Fruit fly (Drosophila melanogaster): Measurements from ENCODE around the gene CG14562.

CG14562 gene

dm6 chr3L:21892699-21893098 is 49.3 kb upstream of the CG14562 start (continued):
- no peak for TF ChIP-seq CG32006 (GFP tag; optimal IDR thresholded peaks at IDR 0.05)
- TF ChIP-seq CG34406 (GFP tag; optimal IDR thresholded peaks at IDR 0.05), result no peak

dm6 chr3L:21893697-21894099 is 48.3 kb upstream of the CG14562 start:
- TF ChIP-seq CG6854 (GFP tag; optimal IDR thresholded peaks at IDR 0.05) (no peak), CG3919 (GFP tag; optimal IDR thresholded peaks at IDR 0.05) (no peak), spab (GFP tag; optimal IDR thresholded peaks at IDR 0.05) (no peak), cyc (GFP tag; optimal IDR thresholded peaks at IDR 0.05) (no peak), Hr38 (GFP tag; optimal IDR thresholded peaks at IDR 0.05) (no peak), Blimp-1 (GFP tag; optimal IDR thresholded peaks at IDR 0.05) (no peak), CG7368 (GFP tag; optimal IDR thresholded peaks at IDR 0.05) (no peak), pdm3 (GFP tag; optimal IDR thresholded peaks at IDR 0.05) (no peak), CG1621 (tag; optimal IDR thresholded peaks at IDR 0.05) (peak; percentile 55), CG8319 (GFP tag; optimal IDR thresholded peaks at IDR 0.05) (no peak), CG6792 (GFP tag; optimal IDR thresholded peaks at IDR 0.05) (no peak), Eip93F (GFP tag; optimal IDR thresholded peaks at IDR 0.05) (no peak), Met (GFP tag; optimal IDR thresholded peaks at IDR 0.05) (no peak), CG6808 (GFP tag; optimal IDR thresholded peaks at IDR 0.05) (no peak), CG11762 (GFP tag; optimal IDR thresholded peaks at IDR 0.05; ENCODE audit: insufficient read depth) (no peak), Smox (GFP tag; optimal IDR thresholded peaks at IDR 0.05) (no peak), Sox14 (GFP tag; optimal IDR thresholded peaks at IDR 0.05) (no peak), Sox102F (GFP tag; optimal IDR thresholded peaks at IDR 0.05) (no peak), CG11294 (GFP tag; IDR thresholded peaks at IDR 0.05) (no peak), salr (GFP tag; optimal IDR thresholded peaks at IDR 0.05) (no peak), esn (GFP tag; optimal IDR thresholded peaks at IDR 0.05) (no peak), Gug (GFP tag; IDR thresholded peaks at IDR 0.05) (peak; percentile 13; the same call in 1 of the 2 replicates), topi (GFP tag; optimal IDR thresholded peaks at IDR 0.05) (no peak), net (GFP tag; optimal IDR thresholded peaks at IDR 0.05) (no peak), lz (GFP tag; optimal IDR thresholded peaks at IDR 0.05) (no peak), CG8119 (GFP tag; IDR thresholded peaks at IDR 0.05) (no peak), CG16779 (tag; optimal IDR thresholded peaks at IDR 0.05) (no peak), Ets96B (tag; optimal IDR thresholded peaks at IDR 0.05) (no peak), CG8632 (GFP tag; optimal IDR thresholded peaks at IDR 0.05) (no peak), Eip78C (GFP tag) (no peak), Lpt (GFP tag; optimal IDR thresholded peaks at IDR 0.05) (peak; percentile 67), CG31627 (GFP tag; optimal IDR thresholded peaks at IDR 0.05) (no peak), svp (GFP tag) (peak; percentile 66), Hr39 (GFP tag; optimal IDR thresholded peaks at IDR 0.05) (no peak), Eip75B (GFP tag; optimal IDR thresholded peaks at IDR 0.05) (no peak), CG10669 (GFP tag; optimal IDR thresholded peaks at IDR 0.05) (no peak), CG15336 (GFP tag; IDR thresholded peaks at IDR 0.05) (no peak), dac (GFP tag; optimal IDR thresholded peaks at IDR 0.05) (no peak), Ets21C (GFP tag; optimal IDR thresholded peaks at IDR 0.05) (no peak), CG11902 (GFP tag; optimal IDR thresholded peaks at IDR 0.05) (no peak), CG6276 (GFP tag; optimal IDR thresholded peaks at IDR 0.05) (no peak), eg (GFP tag; IDR thresholded peaks at IDR 0.05) (0 out of 3 replicates have a peak, but pooled peaks have one; percentile 23), CG32006 (GFP tag; optimal IDR thresholded peaks at IDR 0.05) (no peak), vri (GFP tag; optimal IDR thresholded peaks at IDR 0.05) (peak; percentile 48), fkh (GFP tag; optimal IDR thresholded peaks at IDR 0.05) (no peak), achi (GFP tag; optimal IDR thresholded peaks at IDR 0.05) (no peak), CG9139 (GFP tag; optimal IDR thresholded peaks at IDR 0.05) (peak; percentile 33), dsx (GFP tag; optimal IDR thresholded peaks at IDR 0.05; ENCODE audit: poor library complexity, severe bottlenecking) (peak; percentile 58), CG34406 (GFP tag; optimal IDR thresholded peaks at IDR 0.05) (no peak), acj6 (GFP tag; optimal IDR thresholded peaks at IDR 0.05) (no peak), CG10631 (GFP tag; optimal IDR thresholded peaks at IDR 0.05) (no peak)
